Fruit fly (Drosophila melanogaster) whole organism, embryonic: ENCODE measurements around the gene CG17982.

Experiments
- Abd-B ChIP-seq: fragments of 200-800 bp; sonication (Bioruptor generic); optimal IDR thresholded peaks from 2 replicates; lab custom pipeline; 2018; ENCODE audit warnings: missing biosample characterization, mild to moderate bottlenecking, missing genetic modification characterization, moderate library complexity
- C15 ChIP-seq: fragments of 200-800 bp; sonication (Bioruptor generic); IDR thresholded peaks from 3 replicates; pipeline ENCODE4 v1.3.6; 2022; ENCODE audit warnings: missing biosample characterization, missing genetic modification characterization
- CG10267 ChIP-seq: fragments of 200-800 bp; sonication (Bioruptor generic); optimal IDR thresholded peaks from 2 replicates; lab custom pipeline; 2018; ENCODE audit warnings: missing biosample characterization, mild to moderate bottlenecking, missing genetic modification characterization, moderate library complexity
- CG12219 ChIP-seq: fragments of 200-800 bp; sonication (Bioruptor generic); optimal IDR thresholded peaks from 3 replicates; lab custom pipeline; 2018; ENCODE audit warnings: missing biosample characterization, mild to moderate bottlenecking, missing genetic modification characterization
- CG12391 ChIP-seq: fragments of 200-800 bp; sonication (Bioruptor generic); optimal IDR thresholded peaks from 3 replicates; lab custom pipeline; 2018; ENCODE audit warnings: missing biosample characterization, mild to moderate bottlenecking, missing genetic modification characterization, moderate library complexity
- CG12659 ChIP-seq: fragments of 200-800 bp; sonication (Bioruptor generic); optimal IDR thresholded peaks from 3 replicates; lab custom pipeline; 2017; ENCODE audit warnings: mild to moderate bottlenecking, missing biosample characterization, missing genetic modification reagents, missing genetic modification characterization
- CG14860 ChIP-seq: fragments of 200-800 bp; sonication (Bioruptor generic); IDR thresholded peaks from 3 replicates; pipeline ENCODE4 v1.3.6; 2022; ENCODE audit warnings: missing biosample characterization, missing genetic modification characterization; ENCODE audit not compliant: partially characterized antibody
- CG18262 ChIP-seq: fragments of 200-800 bp; optimal IDR thresholded peaks from 3 replicates; lab custom pipeline; 2019; ENCODE audit warnings: missing biosample characterization, mild to moderate bottlenecking, missing genetic modification characterization, moderate library complexity
- CG2712 ChIP-seq: fragments of 200-800 bp; optimal IDR thresholded peaks from 3 replicates; lab custom pipeline; 2019; ENCODE audit warnings: missing biosample characterization, mild to moderate bottlenecking, missing genetic modification characterization, moderate library complexity
- CG32767 ChIP-seq: fragments of 200-800 bp; sonication (Bioruptor generic); IDR thresholded peaks from 2 replicates; pipeline ENCODE4 v1.3.6; 2022; ENCODE audit warnings: missing biosample characterization, missing genetic modification characterization
- CG34422 ChIP-seq: fragments of 200-800 bp; sonication (Bioruptor generic); IDR thresholded peaks from 3 replicates; pipeline ENCODE4 v1.3.6; 2022; ENCODE audit warnings: missing biosample characterization, missing genetic modification characterization
- CG3847 ChIP-seq: fragments of 200-800 bp; sonication (Bioruptor generic); IDR thresholded peaks from 2 replicates; pipeline ENCODE4 v1.3.6; 2022; ENCODE audit warnings: missing biosample characterization, missing genetic modification characterization
- CG4360 ChIP-seq: fragments of 200-800 bp; sonication (Bioruptor generic); IDR thresholded peaks from 2 replicates; pipeline ENCODE4 v1.3.6; 2022; ENCODE audit warnings: missing biosample characterization, missing genetic modification characterization
- CG9215 ChIP-seq: fragments of 200-800 bp; sonication (Bioruptor generic); IDR thresholded peaks from 2 replicates; pipeline ENCODE4 v1.3.6; 2022; ENCODE audit warnings: missing biosample characterization, missing genetic modification characterization
- CTCF ChIP-seq: fragments of 200-800 bp; sonication (Bioruptor generic); optimal IDR thresholded peaks from 2 replicates; lab custom pipeline; 2017; ENCODE audit warnings: missing biosample characterization, mild to moderate bottlenecking, missing genetic modification characterization, moderate library complexity
- D ChIP-seq, 2 experiments: fragments of 200-800 bp in 1 of 2; fragments of >200 bp in 1 of 2; sonication (Bioruptor generic) in 1 of 2; optimal IDR thresholded peaks; 2 replicates in 1 of 2; 3 replicates in 1 of 2; lab custom pipeline; 2017; ENCODE audit warnings: mild to moderate bottlenecking in 1 of 2, missing biosample characterization in 1 of 2, missing genetic modification characterization in 1 of 2, missing genetic modification reagents in 1 of 2
- Dad ChIP-seq: fragments of 200-800 bp; sonication (Bioruptor generic); optimal IDR thresholded peaks from 3 replicates; lab custom pipeline; 2016; ENCODE audit warnings: missing biosample characterization, missing genetic modification characterization
- Fer1 ChIP-seq: fragments of 200-800 bp; sonication (Bioruptor generic); optimal IDR thresholded peaks from 2 replicates; lab custom pipeline; 2017; ENCODE audit warnings: missing biosample characterization, mild to moderate bottlenecking, missing genetic modification characterization
- Lhr ChIP-seq: fragments of 200-800 bp; sonication (Bioruptor generic); optimal IDR thresholded peaks from 3 replicates; lab custom pipeline; 2017; ENCODE audit warnings: mild to moderate bottlenecking, missing biosample characterization, missing genetic modification reagents, missing genetic modification characterization
- Mrtf ChIP-seq: fragments of 200-800 bp; sonication (Bioruptor generic); IDR thresholded peaks from 3 replicates; pipeline ENCODE4 v1.3.6; 2022; ENCODE audit warnings: missing biosample characterization, missing genetic modification characterization
- NC2β ChIP-seq: fragments of 200-800 bp; sonication (Bioruptor generic); optimal IDR thresholded peaks from 2 replicates; lab custom pipeline; 2016; ENCODE audit warnings: missing biosample characterization, missing genetic modification characterization
- Oli ChIP-seq: fragments of 200-800 bp; sonication (Bioruptor generic); optimal IDR thresholded peaks from 2 replicates; lab custom pipeline; 2018; ENCODE audit warnings: missing biosample characterization, mild to moderate bottlenecking, missing genetic modification characterization, moderate library complexity
- Rx ChIP-seq: fragments of 200-800 bp; sonication (Bioruptor generic); IDR thresholded peaks from 2 replicates; pipeline ENCODE4 v1.3.6; 2022; ENCODE audit warnings: missing biosample characterization, missing genetic modification characterization
- Six4 ChIP-seq: fragments of 200-800 bp; sonication (Bioruptor generic); optimal IDR thresholded peaks from 2 replicates; lab custom pipeline; 2016; ENCODE audit warnings: missing biosample characterization, missing genetic modification characterization
- Stat92E ChIP-seq, 3 experiments: fragments of >200 bp in 2 of 3; fragments of 200-800 bp in 1 of 3; sonication (Bioruptor generic) in 1 of 3; optimal IDR thresholded peaks; 2 replicates each; lab custom pipeline; 2017 to 2019; ENCODE audit warnings: missing biosample characterization in 3 of 3, missing genetic modification characterization in 3 of 3, mild to moderate bottlenecking in 1 of 3, moderate library complexity in 1 of 3
- TFAM ChIP-seq: fragments of 200-800 bp; sonication (Bioruptor generic); optimal IDR thresholded peaks from 2 replicates; lab custom pipeline; 2017; ENCODE audit warnings: missing biosample characterization, missing genetic modification characterization, inconsistent platforms
- Trl ChIP-seq, 3 experiments: fragments of >200 bp in 2 of 3; fragments of 200-800 bp in 1 of 3; sonication (Bioruptor generic) in 1 of 3; optimal IDR thresholded peaks; 2 replicates in 1 of 3; 3 replicates in 2 of 3; lab custom pipeline; 2016 to 2017; ENCODE audit warnings: missing biosample characterization in 1 of 3, missing genetic modification characterization in 1 of 3
- YL-1 ChIP-seq: fragments of 200-800 bp; sonication (Bioruptor generic); optimal IDR thresholded peaks from 3 replicates; lab custom pipeline; 2017; ENCODE audit warnings: missing biosample characterization, mild to moderate bottlenecking, missing genetic modification characterization
- amos ChIP-seq: fragments of 200-800 bp; sonication (Bioruptor generic); IDR thresholded peaks from 2 replicates; pipeline ENCODE4 v1.3.6; 2022; ENCODE audit warnings: missing biosample characterization, missing genetic modification characterization; ENCODE audit not compliant: partially characterized antibody
- croc ChIP-seq: fragments of 200-800 bp; sonication (Bioruptor generic); conservative IDR thresholded peaks from 3 replicates; pipeline ENCODE4 v1.3.6; 2022; ENCODE audit warnings: missing biosample characterization, missing genetic modification characterization
- da ChIP-seq: fragments of 200-800 bp; sonication (Bioruptor generic); optimal IDR thresholded peaks from 2 replicates; lab custom pipeline; 2016; ENCODE audit warnings: missing biosample characterization, missing genetic modification characterization
- disco-r ChIP-seq: fragments of 200-800 bp; sonication (Bioruptor generic); optimal IDR thresholded peaks from 2 replicates; lab custom pipeline; 2016; ENCODE audit warnings: missing biosample characterization, missing genetic modification characterization
- dm ChIP-seq: fragments of 200-800 bp; sonication (Bioruptor generic); optimal IDR thresholded peaks from 3 replicates; lab custom pipeline; 2016; ENCODE audit warnings: missing biosample characterization, missing genetic modification characterization
- ems ChIP-seq: fragments of 200-800 bp; sonication (Bioruptor generic); optimal IDR thresholded peaks from 3 replicates; lab custom pipeline; 2016; ENCODE audit warnings: missing biosample characterization, missing genetic modification characterization
- eve ChIP-seq, 2 experiments: fragments of >200 bp; optimal IDR thresholded peaks; 2 replicates each; lab custom pipeline; 2017; ENCODE audit warnings: missing biosample characterization in 2 of 2, missing genetic modification characterization in 2 of 2
- gcm ChIP-seq: fragments of 200-800 bp; sonication (Bioruptor generic); optimal IDR thresholded peaks from 2 replicates; lab custom pipeline; 2019; ENCODE audit warnings: missing biosample characterization, mild to moderate bottlenecking, missing genetic modification characterization, moderate library complexity
- lmd ChIP-seq: fragments of 200-800 bp; sonication (Bioruptor generic); IDR thresholded peaks from 2 replicates; pipeline ENCODE4 v1.3.6; 2022; ENCODE audit warnings: missing biosample characterization, missing genetic modification characterization
- lola ChIP-seq, 3 experiments: fragments of >200 bp in 2 of 3; fragments of 200-800 bp in 1 of 3; sonication (Bioruptor generic) in 1 of 3; optimal IDR thresholded peaks; 2 replicates each; lab custom pipeline; 2017 to 2019; ENCODE audit warnings: missing biosample characterization in 3 of 3, missing genetic modification characterization in 3 of 3, mild to moderate bottlenecking in 1 of 3, moderate library complexity in 1 of 3
- nau ChIP-seq: fragments of 200-800 bp; sonication (Bioruptor generic); optimal IDR thresholded peaks from 3 replicates; lab custom pipeline; 2017; ENCODE audit warnings: missing biosample characterization, mild to moderate bottlenecking, missing genetic modification characterization, missing genetic modification reagents
- oc ChIP-seq: fragments of 200-800 bp; sonication (Bioruptor generic); optimal IDR thresholded peaks from 2 replicates; lab custom pipeline; 2018; ENCODE audit warnings: missing biosample characterization, mild to moderate bottlenecking, missing genetic modification characterization, moderate library complexity
- otp ChIP-seq: fragments of 200-800 bp; sonication (Bioruptor generic); IDR thresholded peaks from 3 replicates; pipeline ENCODE4, ENCODE4 v1.3.6; 2022; ENCODE audit warnings: missing biosample characterization, missing genetic modification characterization
- phol ChIP-seq: fragments of 200-800 bp; sonication (Bioruptor generic); optimal IDR thresholded peaks from 3 replicates; lab custom pipeline; 2018; ENCODE audit warnings: missing biosample characterization, mild to moderate bottlenecking, missing genetic modification characterization, moderate library complexity
- ranshi ChIP-seq: fragments of 200-800 bp; sonication (Bioruptor generic); IDR thresholded peaks from 2 replicates; pipeline ENCODE4 v1.3.6; 2022; ENCODE audit warnings: missing biosample characterization, missing genetic modification characterization
- sc ChIP-seq, 3 experiments: fragments of >200 bp in 2 of 3; fragments of 200-800 bp in 1 of 3; sonication (Bioruptor generic) in 1 of 3; optimal IDR thresholded peaks; 2 replicates in 2 of 3; 3 replicates in 1 of 3; lab custom pipeline; 2017; ENCODE audit warnings: mild to moderate bottlenecking in 1 of 3, missing biosample characterization in 1 of 3, missing genetic modification characterization in 1 of 3, missing genetic modification reagents in 1 of 3
- shn ChIP-seq: fragments of 200-800 bp; sonication (Bioruptor generic); optimal IDR thresholded peaks from 3 replicates; lab custom pipeline; 2016; ENCODE audit warnings: missing biosample characterization, missing genetic modification characterization
- so ChIP-seq: fragments of 200-800 bp; sonication (Bioruptor generic); IDR thresholded peaks from 3 replicates; pipeline ENCODE4 v1.3.6; 2022; ENCODE audit warnings: missing biosample characterization, missing genetic modification characterization
- toy ChIP-seq: fragments of 200-800 bp; sonication (Bioruptor generic); IDR thresholded peaks from 2 replicates; pipeline ENCODE4 v1.3.6; 2022; ENCODE audit warnings: missing biosample characterization, missing genetic modification characterization

Gene CG17982

dm6 chrX:8131693-8132313, 11.8 kb downstream of the CG17982 start, which contains the start of gene CG10958 (continued):
- TF ChIP-seq CG9215 (GFP tag; lab: Robert Waterston, UW) (peak; percentile 30; the same call in 1 of the 2 replicates), da (GFP tag; lab: Kevin White, UChicago) (no peak), eve (GFP tag; optimal IDR thresholded peaks at IDR 0.05; lab: Kevin White, UChicago) (no peak), CG32767 (no peak), CG3847 (peak; percentile 55), ranshi (GFP tag; lab: Robert Waterston, UW) (no peak), Six4 (GFP tag; lab: Kevin White, UChicago) (peak; percentile 63), croc (GFP tag; lab: Robert Waterston, UW) (no peak), ems (GFP tag; lab: Kevin White, UChicago) (peak; percentile 45), CG14860 (GFP tag; lab: Robert Waterston, UW) (no peak), so (GFP tag; lab: Robert Waterston, UW) (peak; percentile 53; the same call in 1 of the 3 replicates), Lhr (GFP tag; lab: Kevin White, UChicago) (no peak), D (optimal IDR thresholded peaks at IDR 0.05; lab: Kevin White, UChicago) (no peak), D (GFP tag; optimal IDR thresholded peaks at IDR 0.05; lab: Kevin White, UChicago) (peak; percentile 16), YL-1 (peak; percentile 58), sc (optimal IDR thresholded peaks at IDR 0.05; lab: Kevin White, UChicago) (no peak), sc (GFP tag; optimal IDR thresholded peaks at IDR 0.05; lab: Kevin White, UChicago) (no peak), C15 (no peak), CG34422 (GFP tag; lab: Robert Waterston, UW) (peak; percentile 42; the same call in 1 of the 3 replicates), amos (GFP tag; lab: Robert Waterston, UW) (no peak), CG12391 (tag; lab: Kevin White, UChicago) (peak; percentile 80), CG12219 (GFP tag; lab: Kevin White, UChicago) (no peak), Stat92E (GFP tag; optimal IDR thresholded peaks at IDR 0.05; lab: Kevin White, UChicago) (no peak), Rx (0 out of 2 replicates have a peak, but pooled peaks have one; percentile 30), CG4360 (no peak), Abd-B (GFP tag; lab: Kevin White, UChicago) (peak; percentile 31), CTCF (GFP tag; lab: Kevin White, UChicago) (no peak), Trl (optimal IDR thresholded peaks at IDR 0.05; lab: Kevin White, UChicago) (no peak), Trl (GFP tag; optimal IDR thresholded peaks at IDR 0.05; lab: Kevin White, UChicago) (peak; percentile 12), CG2712 (tag; lab: Kevin White, UChicago) (peak; percentile 68), Oli (peak; percentile 27), dm (GFP tag; lab: Kevin White, UChicago) (peak; percentile 5), TFAM (GFP tag; lab: Kevin White, UChicago) (no peak), CG18262 (tag; lab: Kevin White, UChicago) (peak; percentile 55), Fer1 (GFP tag; lab: Kevin White, UChicago) (peak; percentile 68), lmd (GFP tag; lab: Robert Waterston, UW) (0 out of 2 replicates have a peak, but pooled peaks have one; percentile 33), gcm (GFP tag; lab: Kevin White, UChicago) (peak; percentile 39), CG10267 (tag; lab: Kevin White, UChicago) (peak; percentile 93), toy (GFP tag; lab: Robert Waterston, UW) (no peak), lola (GFP tag; optimal IDR thresholded peaks at IDR 0.05; lab: Kevin White, UChicago) (peak in 1 of 3 experiments; percentile 42), nau (no peak), phol (tag; lab: Kevin White, UChicago) (peak; percentile 47), Dad (GFP tag; lab: Kevin White, UChicago) (peak; percentile 35), Mrtf (GFP tag; lab: Robert Waterston, UW) (no peak), CG12659 (peak; percentile 48), NC2β (GFP tag; lab: Kevin White, UChicago) (no peak), disco-r (GFP tag; lab: Kevin White, UChicago) (no peak), otp (GFP tag; lab: Robert Waterston, UW) (no peak), oc (tag; lab: Kevin White, UChicago) (no peak), shn (no peak)
